Worm (Caenorhabditis elegans): ENCODE measurements around the gene sbsp-1.
"Not testable (repeated sequence)": the region's sequence is repeated elsewhere in the genome, so short reads cannot be mapped to it uniquely, and the experiment has no call there.

DNA sequence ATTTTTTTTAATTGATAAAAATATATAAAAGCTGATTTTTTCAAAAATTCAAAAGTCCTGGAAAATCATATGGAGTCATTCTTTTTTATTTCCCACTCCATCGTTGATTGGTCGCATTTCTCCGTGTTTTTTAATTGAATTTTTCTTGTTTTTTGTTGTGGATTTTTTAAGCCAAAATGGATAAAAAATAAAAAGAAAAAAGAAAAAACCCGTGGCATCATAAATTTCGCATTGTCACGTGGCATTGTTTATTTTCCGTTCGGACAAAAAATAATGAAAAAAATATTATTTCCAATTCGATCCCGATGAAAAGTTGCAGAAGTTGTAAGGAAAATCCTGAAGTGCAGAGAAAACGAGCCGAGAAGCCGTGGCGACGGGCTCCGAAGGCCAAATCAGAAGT, 27.1 kb upstream of the sbsp-1 start, which contains the start of gene klp-7:
- TF ChIP-seq ama-1 (optimal IDR thresholded peaks at IDR 0.05); tbx-2 (tag; optimal IDR thresholded peaks at IDR 0.05); fkh-6 (tag; optimal IDR thresholded peaks at IDR 0.05); rnt-1 (tag; optimal IDR thresholded peaks at IDR 0.05); sox-2 (GFP tag; IDR thresholded peaks at IDR 0.05); nfya-1 (tag; optimal IDR thresholded peaks at IDR 0.05); pqm-1 (tag; optimal IDR thresholded peaks at IDR 0.05); dmd-4 (tag; optimal IDR thresholded peaks at IDR 0.05; ENCODE audit: borderline replicate concordance); fkh-10 (GFP tag; optimal IDR thresholded peaks at IDR 0.05); hlh-6 (tag; optimal IDR thresholded peaks at IDR 0.05); dve-1 (tag; optimal IDR thresholded peaks at IDR 0.05): not testable (repeated sequence)
